Fruit fly (Drosophila melanogaster) whole organism, embryonic: ENCODE results near the gene CG16734.

Experiments
- CG10274 ChIP-seq: fragments of 200-800 bp; sonication (Bioruptor generic); optimal IDR thresholded peaks from 3 replicates; lab custom pipeline; 2017; ENCODE audit warnings: missing biosample characterization, mild to moderate bottlenecking, missing genetic modification characterization
- CG10366 ChIP-seq: fragments of 200-800 bp; sonication (Bioruptor generic); IDR thresholded peaks from 2 replicates; pipeline ENCODE4 v1.3.6; 2022; ENCODE audit warnings: missing biosample characterization, missing genetic modification characterization
- CG10543 ChIP-seq: fragments of 200-800 bp; sonication (Bioruptor generic); optimal IDR thresholded peaks from 3 replicates; lab custom pipeline; 2017; ENCODE audit warnings: missing biosample characterization, mild to moderate bottlenecking, missing genetic modification characterization, moderate library complexity
- CG10654 ChIP-seq: fragments of 200-800 bp; sonication (Bioruptor generic); optimal IDR thresholded peaks from 2 replicates; lab custom pipeline; 2016; ENCODE audit warnings: missing biosample characterization, missing genetic modification characterization
- CG10979 ChIP-seq: fragments of 200-800 bp; sonication (Bioruptor generic); optimal IDR thresholded peaks from 2 replicates; lab custom pipeline; 2018; ENCODE audit warnings: missing biosample characterization, mild to moderate bottlenecking, missing genetic modification characterization, moderate library complexity
- CG12219 ChIP-seq: fragments of 200-800 bp; sonication (Bioruptor generic); optimal IDR thresholded peaks from 3 replicates; lab custom pipeline; 2018; ENCODE audit warnings: missing biosample characterization, mild to moderate bottlenecking, missing genetic modification characterization
- CG14710 ChIP-seq: fragments of 200-800 bp; sonication (Bioruptor generic); optimal IDR thresholded peaks from 3 replicates; lab custom pipeline; 2019; ENCODE audit warnings: missing biosample characterization, mild to moderate bottlenecking, missing genetic modification characterization, moderate library complexity
- CG15011 ChIP-seq: fragments of 200-800 bp; sonication (Bioruptor generic); optimal IDR thresholded peaks from 3 replicates; lab custom pipeline; 2018; ENCODE audit warnings: missing biosample characterization, mild to moderate bottlenecking, missing genetic modification characterization
- CG15514 ChIP-seq: fragments of 200-800 bp; sonication (Bioruptor generic); optimal IDR thresholded peaks from 3 replicates; lab custom pipeline; 2017; ENCODE audit warnings: missing biosample characterization, missing genetic modification characterization, mild to moderate bottlenecking, moderate library complexity, missing genetic modification reagents
- CG18011 ChIP-seq: fragments of 200-800 bp; sonication (Bioruptor generic); optimal IDR thresholded peaks from 2 replicates; lab custom pipeline; 2017; ENCODE audit warnings: missing biosample characterization, missing genetic modification characterization, mild to moderate bottlenecking, moderate library complexity, missing genotype
- CG2129 ChIP-seq: fragments of 200-800 bp; sonication (Bioruptor generic); IDR thresholded peaks from 2 replicates; pipeline ENCODE4 v1.3.6; 2022; ENCODE audit warnings: missing biosample characterization, missing genetic modification characterization; ENCODE audit not compliant: partially characterized antibody
- CG2678 ChIP-seq: fragments of 200-800 bp; sonication (Bioruptor generic); optimal IDR thresholded peaks from 3 replicates; lab custom pipeline; 2019; ENCODE audit warnings: missing biosample characterization, mild to moderate bottlenecking, missing genetic modification characterization, moderate library complexity
- CG30020 ChIP-seq: fragments of 200-800 bp; optimal IDR thresholded peaks from 2 replicates; lab custom pipeline; 2019; ENCODE audit warnings: missing biosample characterization, mild to moderate bottlenecking, missing genetic modification characterization, moderate library complexity
- CG31388 ChIP-seq: fragments of 200-800 bp; sonication (Bioruptor generic); optimal IDR thresholded peaks from 2 replicates; lab custom pipeline; 2016; ENCODE audit warnings: missing biosample characterization, missing genetic modification characterization
- CG32532 ChIP-seq: fragments of 200-800 bp; sonication (Bioruptor generic); IDR thresholded peaks from 2 replicates; pipeline ENCODE4 v1.3.6; 2022; ENCODE audit warnings: missing biosample characterization, missing genetic modification characterization
- CG3281 ChIP-seq: fragments of 200-800 bp; sonication (Bioruptor generic); optimal IDR thresholded peaks from 3 replicates; lab custom pipeline; 2017; ENCODE audit warnings: missing biosample characterization, mild to moderate bottlenecking, missing genetic modification characterization
- CG4730 ChIP-seq: fragments of 200-800 bp; sonication (Bioruptor generic); IDR thresholded peaks from 2 replicates; pipeline ENCODE4 v1.3.6; 2022; ENCODE audit warnings: missing biosample characterization, missing genetic modification characterization
- CG6272 ChIP-seq: fragments of 200-800 bp; sonication (Bioruptor generic); IDR thresholded peaks from 2 replicates; pipeline ENCODE4 v1.3.6; 2022; ENCODE audit warnings: missing biosample characterization, missing genetic modification characterization
- CG6683 ChIP-seq: fragments of 200-800 bp; sonication (Bioruptor generic); optimal IDR thresholded peaks from 2 replicates; lab custom pipeline; 2017; ENCODE audit warnings: missing biosample characterization, mild to moderate bottlenecking, missing genetic modification characterization, missing genetic modification reagents
- CG6689 ChIP-seq: fragments of 200-800 bp; sonication (Bioruptor generic); IDR thresholded peaks from 2 replicates; pipeline ENCODE4 v1.3.6; 2022; ENCODE audit warnings: missing biosample characterization, missing genetic modification characterization
- CG7357 ChIP-seq: fragments of 200-800 bp; sonication (Bioruptor generic); IDR thresholded peaks from 3 replicates; pipeline ENCODE4 v1.3.6; 2022; ENCODE audit warnings: missing biosample characterization, missing genetic modification characterization
- CG7556 ChIP-seq: fragments of 200-800 bp; sonication (Bioruptor generic); optimal IDR thresholded peaks from 2 replicates; lab custom pipeline; 2017; ENCODE audit warnings: missing biosample characterization, mild to moderate bottlenecking, missing genetic modification characterization
- CG9876 ChIP-seq: fragments of 200-800 bp; sonication (Bioruptor generic); optimal IDR thresholded peaks from 2 replicates; lab custom pipeline; 2016; ENCODE audit warnings: missing biosample characterization, missing genetic modification characterization
- Dll ChIP-seq: fragments of 200-800 bp; sonication (Bioruptor generic); IDR thresholded peaks from 4 replicates; pipeline ENCODE4 v1.3.6; 2022; ENCODE audit warnings: missing biosample characterization, missing genetic modification characterization; ENCODE audit not compliant: partially characterized antibody
- Dp ChIP-seq: fragments of 200-800 bp; sonication (Bioruptor generic); optimal IDR thresholded peaks from 2 replicates; lab custom pipeline; 2018; ENCODE audit warnings: missing biosample characterization, mild to moderate bottlenecking, missing genetic modification characterization, moderate library complexity
- Elba2 ChIP-seq: fragments of 200-800 bp; sonication (Bioruptor generic); optimal IDR thresholded peaks from 3 replicates; lab custom pipeline; 2016; ENCODE audit warnings: missing biosample characterization, missing genetic modification characterization
- Hmx ChIP-seq: fragments of 200-800 bp; sonication (Bioruptor generic); optimal IDR thresholded peaks from 2 replicates; lab custom pipeline; 2016; ENCODE audit warnings: missing biosample characterization, missing genetic modification characterization
- Mes4 ChIP-seq: fragments of 200-800 bp; sonication (Bioruptor generic); optimal IDR thresholded peaks from 2 replicates; lab custom pipeline; 2016; ENCODE audit warnings: missing biosample characterization, missing genetic modification characterization
- Rx ChIP-seq: fragments of 200-800 bp; sonication (Bioruptor generic); IDR thresholded peaks from 2 replicates; pipeline ENCODE4 v1.3.6; 2022; ENCODE audit warnings: missing biosample characterization, missing genetic modification characterization
- az2 ChIP-seq: fragments of 200-800 bp; sonication (Bioruptor generic); optimal IDR thresholded peaks from 3 replicates; lab custom pipeline; 2016; ENCODE audit warnings: missing biosample characterization, missing genetic modification characterization
- bcd ChIP-seq: fragments of 200-800 bp; sonication (Bioruptor generic); optimal IDR thresholded peaks from 2 replicates; lab custom pipeline; 2017; ENCODE audit warnings: missing biosample characterization, mild to moderate bottlenecking, missing genetic modification characterization
- br ChIP-seq: fragments of >200 bp; optimal IDR thresholded peaks from 2 replicates; lab custom pipeline; 2017
- croc ChIP-seq: fragments of 200-800 bp; sonication (Bioruptor generic); conservative IDR thresholded peaks from 3 replicates; pipeline ENCODE4 v1.3.6; 2022; ENCODE audit warnings: missing biosample characterization, missing genetic modification characterization
- fd102C ChIP-seq: fragments of 200-800 bp; sonication (Bioruptor generic); optimal IDR thresholded peaks from 2 replicates; lab custom pipeline; 2018; ENCODE audit warnings: missing biosample characterization, mild to moderate bottlenecking, missing genetic modification characterization, moderate library complexity
- gem ChIP-seq: fragments of 200-800 bp; sonication (Bioruptor generic); optimal IDR thresholded peaks from 2 replicates; lab custom pipeline; 2019; ENCODE audit warnings: missing biosample characterization, mild to moderate bottlenecking, missing genetic modification characterization, moderate library complexity
- hb ChIP-seq: fragments of 200-800 bp; sonication (Bioruptor generic); IDR thresholded peaks from 3 replicates; pipeline ENCODE4 v1.3.6; 2022; ENCODE audit warnings: missing biosample characterization, missing genetic modification characterization; ENCODE audit not compliant: partially characterized antibody
- hth ChIP-seq: fragments of >200 bp; optimal IDR thresholded peaks from 2 replicates; lab custom pipeline; 2017; ENCODE audit warnings: inconsistent platforms
- jumu ChIP-seq: fragments of 200-800 bp; sonication (Bioruptor generic); optimal IDR thresholded peaks from 3 replicates; lab custom pipeline; 2016; ENCODE audit warnings: missing biosample characterization, missing genetic modification characterization
- kay ChIP-seq: fragments of 200-800 bp; sonication (Bioruptor generic); optimal IDR thresholded peaks from 2 replicates; lab custom pipeline; 2016; ENCODE audit warnings: missing biosample characterization, missing genetic modification characterization
- nerfin-2 ChIP-seq: fragments of 200-800 bp; sonication (Bioruptor generic); IDR thresholded peaks from 2 replicates; pipeline ENCODE4 v1.3.6; 2022; ENCODE audit warnings: missing biosample characterization, missing genetic modification characterization; ENCODE audit not compliant: partially characterized antibody
- pan ChIP-seq, 4 experiments: fragments of >200 bp in 3 of 4; fragments of 200-800 bp in 1 of 4; sonication (Bioruptor generic) in 1 of 4; optimal IDR thresholded peaks in 3 of 4; IDR thresholded peaks in 1 of 4; 2 replicates each; pipeline versions ENCODE4 v1.3.6 to Lab custom; 2017 to 2022; ENCODE audit warnings: missing biosample characterization in 2 of 4, missing genetic modification characterization in 2 of 4, mixed read lengths in 1 of 4
- pzg ChIP-seq: fragments of 200-800 bp; sonication (Bioruptor generic); optimal IDR thresholded peaks from 3 replicates; lab custom pipeline; 2018; ENCODE audit warnings: missing biosample characterization, mild to moderate bottlenecking, missing genetic modification characterization, moderate library complexity
- salm ChIP-seq: fragments of 200-800 bp; sonication (Bioruptor generic); optimal IDR thresholded peaks from 2 replicates; lab custom pipeline; 2018; ENCODE audit warnings: missing biosample characterization, mild to moderate bottlenecking, missing genetic modification characterization
- sens ChIP-seq: fragments of 200-800 bp; sonication (Bioruptor generic); peaks from one replicate; lab custom pipeline; 2016; ENCODE audit warnings: missing biosample characterization, missing genetic modification characterization
- unc-4 ChIP-seq: fragments of 200-800 bp; sonication (Bioruptor generic); IDR thresholded peaks from 2 replicates; pipeline ENCODE4 v1.3.6; 2022; ENCODE audit warnings: missing biosample characterization, missing genetic modification characterization; ENCODE audit not compliant: partially characterized antibody
- wdn ChIP-seq: fragments of 200-800 bp; sonication (Bioruptor generic); IDR thresholded peaks from 2 replicates; pipeline ENCODE4 v1.3.6; 2022; ENCODE audit warnings: missing biosample characterization, missing genetic modification characterization
- wek ChIP-seq: fragments of 200-800 bp; sonication (Bioruptor generic); optimal IDR thresholded peaks from 3 replicates; lab custom pipeline; 2018; ENCODE audit warnings: missing biosample characterization, mild to moderate bottlenecking, missing genetic modification characterization, moderate library complexity
- zen2 ChIP-seq: fragments of 200-800 bp; sonication (Bioruptor generic); IDR thresholded peaks from 3 replicates; pipeline ENCODE4 v1.3.6; 2022; ENCODE audit warnings: missing biosample characterization, missing genetic modification characterization; ENCODE audit not compliant: partially characterized antibody

CG16734 gene

DNA sequence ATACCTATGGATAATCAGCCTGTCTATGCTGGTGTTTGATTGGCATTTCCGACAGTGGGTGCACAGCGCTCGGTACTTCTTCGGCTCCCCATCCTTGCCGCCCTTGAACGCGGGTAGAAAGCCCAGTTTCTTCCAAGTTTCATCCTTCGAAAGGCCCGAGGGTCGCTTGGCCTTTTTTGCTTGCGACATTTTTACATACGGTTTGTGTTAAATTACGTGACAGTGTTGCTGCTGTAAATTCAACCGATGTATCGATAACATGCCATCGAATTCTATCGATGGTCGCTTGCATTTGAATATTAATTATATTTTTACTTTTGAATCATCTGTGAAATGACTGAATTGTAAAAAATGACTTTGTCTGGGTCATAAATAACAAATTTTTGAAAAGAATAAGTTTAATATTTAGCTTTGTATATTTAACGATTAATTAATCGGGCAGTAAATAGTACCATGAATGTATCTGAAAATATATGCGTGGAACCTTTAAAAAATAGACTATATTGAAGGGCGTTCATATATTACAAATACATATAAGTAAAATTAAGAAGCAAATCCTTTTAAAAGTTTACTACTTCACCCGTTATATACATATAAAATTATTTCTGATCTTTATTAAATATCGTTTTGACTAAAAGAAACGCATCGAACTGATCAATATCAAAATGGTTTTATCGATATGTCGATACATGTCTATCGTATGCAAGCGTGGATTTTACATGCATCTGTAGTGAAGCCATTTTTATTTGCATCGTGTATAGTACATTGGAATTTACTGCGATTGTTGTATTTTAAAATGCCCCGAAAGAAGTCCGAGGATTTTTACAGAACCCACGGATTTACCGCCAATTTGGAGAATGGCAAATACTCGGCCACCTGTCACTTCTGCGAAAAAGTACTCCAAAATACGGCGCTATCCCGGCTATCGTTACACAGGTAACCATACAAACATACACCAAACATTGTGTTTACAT lies 3.7 kb downstream of the CG16734 start, which contains the start of the genes Ibf2 and Ibf1 (continued):
- peak; percentile 81 for TF ChIP-seq nerfin-2 (GFP tag; lab: Robert Waterston, UW)
- no peak for TF ChIP-seq CG10366 (GFP tag; lab: Robert Waterston, UW)
- TF ChIP-seq CG7357 (GFP tag; lab: Robert Waterston, UW), result no peak
- no peak for TF ChIP-seq bcd (GFP tag; lab: Kevin White, UChicago)
- TF ChIP-seq gem (tag; lab: Kevin White, UChicago), result no peak
- TF ChIP-seq CG18011 (GFP tag; lab: Kevin White, UChicago), result no peak
- peak; percentile 14 for TF ChIP-seq CG30020 (tag; lab: Kevin White, UChicago)
- no peak for TF ChIP-seq croc (GFP tag; lab: Robert Waterston, UW)
- TF ChIP-seq CG4730, result no peak
- no peak for TF ChIP-seq wdn
- TF ChIP-seq Dp (GFP tag; lab: Kevin White, UChicago), result peak; percentile 63
- TF ChIP-seq CG2678, result no peak
- TF ChIP-seq jumu (GFP tag; lab: Kevin White, UChicago), result no peak
- TF ChIP-seq CG10979 (tag; lab: Kevin White, UChicago), result no peak
- TF ChIP-seq CG6272 (GFP tag; lab: Robert Waterston, UW), result no peak
- TF ChIP-seq fd102C (GFP tag; lab: Kevin White, UChicago), result no peak
- peak; percentile 79 for TF ChIP-seq unc-4 (GFP tag; lab: Robert Waterston, UW)
- TF ChIP-seq Rx (GFP tag; lab: Robert Waterston, UW), result no peak
- TF ChIP-seq CG6683 (GFP tag; lab: Kevin White, UChicago), result no peak
- no peak; the same call in none of the 2 replicates for TF ChIP-seq CG2129 (GFP tag; lab: Robert Waterston, UW)
- no peak for TF ChIP-seq CG15011 (GFP tag; lab: Kevin White, UChicago)
- TF ChIP-seq CG10654 (GFP tag; lab: Kevin White, UChicago), result no peak
- no peak for TF ChIP-seq CG32532 (GFP tag; lab: Robert Waterston, UW)
- TF ChIP-seq CG12219 (GFP tag; lab: Kevin White, UChicago), result no peak
- TF ChIP-seq kay (GFP tag; lab: Kevin White, UChicago), result no peak
- TF ChIP-seq pan (optimal IDR thresholded peaks at IDR 0.05; lab: Kevin White, UChicago), result no peak
- TF ChIP-seq pan (GFP tag; optimal IDR thresholded peaks at IDR 0.05 in 1 of 2, IDR thresholded peaks at IDR 0.05 in 1 of 2), result no peak
- TF ChIP-seq Dll (GFP tag; lab: Robert Waterston, UW), result peak; percentile 80
- TF ChIP-seq CG15514 (GFP tag; lab: Kevin White, UChicago), result peak; percentile 4
- peak; percentile 42 for TF ChIP-seq pzg (GFP tag; lab: Kevin White, UChicago)
- no peak for TF ChIP-seq CG7556 (GFP tag; lab: Kevin White, UChicago)
- no peak for TF ChIP-seq wek (GFP tag; lab: Kevin White, UChicago)
- no peak for TF ChIP-seq salm (tag; lab: Kevin White, UChicago)
- TF ChIP-seq CG10543 (GFP tag; lab: Kevin White, UChicago), result no peak
- no peak for TF ChIP-seq Hmx (GFP tag; lab: Kevin White, UChicago)
- TF ChIP-seq CG3281 (GFP tag; lab: Kevin White, UChicago), result no peak
- no peak for TF ChIP-seq hth (lab: Kevin White, UChicago)
- no peak for TF ChIP-seq CG10274
- TF ChIP-seq Elba2 (GFP tag; lab: Kevin White, UChicago), result no peak
- peak; percentile 56 for TF ChIP-seq sens
- TF ChIP-seq CG14710 (tag; lab: Kevin White, UChicago), result peak; percentile 62
- no peak for TF ChIP-seq br
- peak; percentile 45; the same call in 2 of the 3 replicates for TF ChIP-seq zen2 (GFP tag; lab: Robert Waterston, UW)
- peak; percentile 82 for TF ChIP-seq hb (GFP tag; lab: Robert Waterston, UW)
- TF ChIP-seq CG6689 (GFP tag; lab: Robert Waterston, UW), result no peak
- TF ChIP-seq az2, result no peak
- TF ChIP-seq CG31388 (GFP tag; lab: Kevin White, UChicago), result no peak
- TF ChIP-seq CG9876 (GFP tag; lab: Kevin White, UChicago), result no peak
- TF ChIP-seq Mes4 (GFP tag; lab: Kevin White, UChicago), result no peak
